Worm (Caenorhabditis elegans) whole organism, young adult: ENCODE results near the gene ZK262.4.
A peak's percentile ranks its signal among the peaks of the same experiment; 100 is the strongest.

ENCODE experiments used
- B0019.2 ChIP-seq: fragments of 200-800 bp; sonication (Bioruptor generic); conservative IDR thresholded peaks from 2 replicates; pipeline ENCODE4 v1.3.6; 2022; ENCODE audit warnings: missing genetic modification reagents, missing genetic modification characterization, missing compliant biosample characterization
- B0336.3 ChIP-seq: fragments of 200-800 bp; sonication (Bioruptor generic); IDR thresholded peaks from 2 replicates; pipeline ENCODE4 v1.3.6; 2022; ENCODE audit warnings: missing genetic modification characterization, missing compliant biosample characterization
- C06A6.2 ChIP-seq: fragments of 200-800 bp; sonication (Bioruptor generic); conservative IDR thresholded peaks from 2 replicates; pipeline ENCODE4 v1.3.6; 2022; ENCODE audit warnings: missing genetic modification characterization, missing compliant biosample characterization
- F23B12.7 ChIP-seq: sonication (generic microtip); optimal IDR thresholded peaks from 2 replicates; lab custom pipeline; 2017; ENCODE audit warnings: missing genetic modification characterization, mild to moderate bottlenecking, missing compliant biosample characterization, antibody characterized with exemption, moderate library complexity; ENCODE audit not compliant: insufficient read depth
- F33H1.4 ChIP-seq: fragments of 200-800 bp; sonication (Bioruptor generic); IDR thresholded peaks from 2 replicates; pipeline ENCODE4 v1.3.6; 2022; ENCODE audit warnings: missing genetic modification reagents, missing genetic modification characterization, missing compliant biosample characterization
- F39B2.1 ChIP-seq: fragments of 200-800 bp; sonication (Bioruptor generic); IDR thresholded peaks from 2 replicates; pipeline ENCODE4 v1.3.6; 2022; ENCODE audit warnings: missing genetic modification reagents, missing genetic modification characterization, missing compliant biosample characterization
- F52B5.7 ChIP-seq: sonication (generic microtip); optimal IDR thresholded peaks from 2 replicates; lab custom pipeline; 2016; ENCODE audit warnings: mild to moderate bottlenecking, missing genetic modification characterization, missing compliant biosample characterization
- F57A8.1 ChIP-seq: fragments of 200-800 bp; sonication (Bioruptor generic); optimal IDR thresholded peaks from 2 replicates; lab custom pipeline; 2018; ENCODE audit warnings: mild to moderate bottlenecking, missing genetic modification characterization, moderate library complexity, missing compliant biosample characterization
- Y56A3A.18 ChIP-seq: fragments of 200-800 bp; sonication (Bioruptor generic); IDR thresholded peaks from 2 replicates; pipeline ENCODE4 v1.3.6; 2022; ENCODE audit warnings: missing genetic modification reagents, missing genetic modification characterization, missing compliant biosample characterization
- Y79H2A.3 ChIP-seq: fragments of 200-800 bp; sonication (Bioruptor generic); conservative IDR thresholded peaks from 2 replicates; pipeline ENCODE4 v1.3.6; 2022; ENCODE audit warnings: missing genetic modification reagents, missing genetic modification characterization, missing compliant biosample characterization
- ama-1 ChIP-seq, 3 experiments: fragments of 150-350 bp in 1 of 3; sonication (generic microtip) in 2 of 3; optimal IDR thresholded peaks; 2 replicates each; lab custom pipeline; 2014 to 2018; ENCODE audit warnings: missing biosample characterization in 2 of 3, missing genetic modification characterization in 2 of 3, missing genetic modification reagents in 2 of 3
- aptf-2 ChIP-seq: fragments of 200-800 bp; sonication (Bioruptor generic); conservative IDR thresholded peaks from 2 replicates; pipeline ENCODE4 v1.3.6; 2022; ENCODE audit warnings: missing genetic modification reagents, missing genetic modification characterization, missing compliant biosample characterization
- attf-3 ChIP-seq: fragments of 200-800 bp; sonication (Bioruptor generic); conservative IDR thresholded peaks from 2 replicates; pipeline ENCODE4 v1.3.6; 2022; ENCODE audit warnings: missing genetic modification reagents, missing genetic modification characterization, missing compliant biosample characterization
- bed-2 ChIP-seq: fragments of 200-800 bp; sonication (Bioruptor generic); IDR thresholded peaks from 2 replicates; pipeline ENCODE4 v1.3.6; 2022; ENCODE audit warnings: missing genetic modification reagents, missing genetic modification characterization, missing compliant biosample characterization
- ccch-3 ChIP-seq: fragments of 200-800 bp; sonication (Bioruptor generic); optimal IDR thresholded peaks from 2 replicates; lab custom pipeline; 2018; ENCODE audit warnings: mild to moderate bottlenecking, missing genetic modification characterization, missing compliant biosample characterization
- ceh-27 ChIP-seq: fragments of 200-800 bp; sonication (Bioruptor generic); optimal IDR thresholded peaks from 2 replicates; lab custom pipeline; 2018; ENCODE audit warnings: mild to moderate bottlenecking, missing genetic modification characterization, moderate library complexity, missing compliant biosample characterization
- egrh-3 ChIP-seq: fragments of 200-800 bp; sonication (Bioruptor generic); IDR thresholded peaks from 2 replicates; pipeline ENCODE4 v1.3.6; 2022; ENCODE audit warnings: missing genetic modification reagents, missing genetic modification characterization, missing compliant biosample characterization
- fkh-3 ChIP-seq: sonication (generic microtip); optimal IDR thresholded peaks from 2 replicates; lab custom pipeline; 2016; ENCODE audit warnings: mild to moderate bottlenecking, missing genetic modification characterization, missing compliant biosample characterization
- hlh-26 ChIP-seq: fragments of 200-800 bp; sonication (Bioruptor generic); conservative IDR thresholded peaks from 2 replicates; pipeline ENCODE4 v1.3.6; 2022; ENCODE audit warnings: missing genetic modification reagents, missing genetic modification characterization, missing compliant biosample characterization
- hsf-1 ChIP-seq: fragments of 200-800 bp; sonication (Bioruptor generic); IDR thresholded peaks from 2 replicates; pipeline ENCODE4 v1.3.6; 2022; ENCODE audit warnings: missing genetic modification reagents, missing genetic modification characterization, missing compliant biosample characterization
- lag-1 ChIP-seq: fragments of 200-800 bp; sonication (Bioruptor generic); IDR thresholded peaks from 2 replicates; pipeline ENCODE4 v1.3.6; 2022; ENCODE audit warnings: missing genetic modification reagents, missing genetic modification characterization, missing compliant biosample characterization
- lin-26 ChIP-seq: fragments of 200-800 bp; sonication (Bioruptor generic); IDR thresholded peaks from 2 replicates; pipeline ENCODE4 v1.3.6; 2022; ENCODE audit warnings: missing genetic modification reagents, missing genetic modification characterization, missing compliant biosample characterization
- lsl-1 ChIP-seq: fragments of 200-800 bp; sonication (Bioruptor generic); optimal IDR thresholded peaks from 2 replicates; lab custom pipeline; 2018; ENCODE audit warnings: mild to moderate bottlenecking, missing genetic modification characterization, moderate library complexity, missing compliant biosample characterization
- madf-10 ChIP-seq: sonication (generic microtip); optimal IDR thresholded peaks from 2 replicates; lab custom pipeline; 2016; ENCODE audit warnings: mild to moderate bottlenecking, missing genetic modification characterization, missing compliant biosample characterization
- madf-3 ChIP-seq: fragments of 200-800 bp; sonication (Bioruptor generic); IDR thresholded peaks from 2 replicates; pipeline ENCODE4 v1.3.6; 2022; ENCODE audit warnings: missing genetic modification reagents, missing genetic modification characterization, missing compliant biosample characterization
- madf-8 ChIP-seq: fragments of 200-800 bp; sonication (Bioruptor generic); conservative IDR thresholded peaks from 2 replicates; pipeline ENCODE4 v1.3.6; 2022; ENCODE audit warnings: missing genetic modification reagents, missing genetic modification characterization, missing compliant biosample characterization
- mcd-1 ChIP-seq: fragments of 200-800 bp; sonication (Bioruptor generic); IDR thresholded peaks from 2 replicates; pipeline ENCODE4 v1.3.6; 2022; ENCODE audit warnings: missing genetic modification reagents, missing genetic modification characterization, missing compliant biosample characterization
- mxl-1 ChIP-seq: sonication (generic microtip); optimal IDR thresholded peaks from 2 replicates; lab custom pipeline; 2016; ENCODE audit warnings: missing genetic modification characterization, missing compliant biosample characterization
- nfyb-1 ChIP-seq: fragments of 200-800 bp; sonication (Bioruptor generic); IDR thresholded peaks from 2 replicates; pipeline ENCODE4 v1.3.6; 2022; ENCODE audit warnings: missing genetic modification reagents, missing genetic modification characterization, missing compliant biosample characterization
- nhr-90 ChIP-seq: sonication (generic microtip); optimal IDR thresholded peaks from 2 replicates; lab custom pipeline; 2016; ENCODE audit warnings: missing genotype, mild to moderate bottlenecking, missing genetic modification characterization, missing compliant biosample characterization
- pha-4 ChIP-seq: fragments of 150-350 bp; sonication (generic microtip); optimal IDR thresholded peaks from 2 replicates; lab custom pipeline; 2014; ENCODE audit warnings: missing biosample characterization, missing genetic modification reagents, missing genetic modification characterization
- snpc-1.1 ChIP-seq: sonication (generic microtip); optimal IDR thresholded peaks from 2 replicates; lab custom pipeline; 2017; ENCODE audit warnings: missing genetic modification characterization, mild to moderate bottlenecking, missing compliant biosample characterization, antibody characterized with exemption, moderate library complexity, missing genotype, missing genetic modification reagents; ENCODE audit not compliant: insufficient read depth
- snpc-1.3 ChIP-seq: sonication (generic microtip); optimal IDR thresholded peaks from 2 replicates; lab custom pipeline; 2017; ENCODE audit warnings: missing genetic modification characterization, mild to moderate bottlenecking, missing compliant biosample characterization, antibody characterized with exemption, moderate library complexity, missing genotype, missing genetic modification reagents; ENCODE audit not compliant: insufficient read depth
- snpc-3.4 ChIP-seq: sonication (generic microtip); optimal IDR thresholded peaks from 2 replicates; lab custom pipeline; 2017; ENCODE audit warnings: missing genetic modification characterization, mild to moderate bottlenecking, missing compliant biosample characterization, antibody characterized with exemption, moderate library complexity, missing genotype, missing genetic modification reagents
- somi-1 ChIP-seq: fragments of 200-800 bp; sonication (Bioruptor generic); optimal IDR thresholded peaks from 2 replicates; lab custom pipeline; 2018; ENCODE audit warnings: mild to moderate bottlenecking, missing genetic modification characterization, missing compliant biosample characterization
- unc-130 ChIP-seq: sonication (generic microtip); optimal IDR thresholded peaks from 2 replicates; lab custom pipeline; 2016; ENCODE audit warnings: missing genetic modification reagents, missing genetic modification characterization, missing compliant biosample characterization
- zfh-2 ChIP-seq: fragments of 200-800 bp; sonication (Bioruptor generic); conservative IDR thresholded peaks from 2 replicates; pipeline ENCODE4 v1.3.6; 2022; ENCODE audit warnings: missing genetic modification reagents, missing genetic modification characterization, missing compliant biosample characterization
- ztf-22 ChIP-seq: fragments of 200-800 bp; sonication (Bioruptor generic); optimal IDR thresholded peaks from 2 replicates; lab custom pipeline; 2018; ENCODE audit warnings: mild to moderate bottlenecking, missing genetic modification characterization, moderate library complexity, missing compliant biosample characterization
- ztf-3 ChIP-seq: fragments of 200-800 bp; sonication (Bioruptor generic); optimal IDR thresholded peaks from 2 replicates; lab custom pipeline; 2018; ENCODE audit warnings: mild to moderate bottlenecking, missing genetic modification characterization, missing compliant biosample characterization

Gene ZK262.4

DNA sequence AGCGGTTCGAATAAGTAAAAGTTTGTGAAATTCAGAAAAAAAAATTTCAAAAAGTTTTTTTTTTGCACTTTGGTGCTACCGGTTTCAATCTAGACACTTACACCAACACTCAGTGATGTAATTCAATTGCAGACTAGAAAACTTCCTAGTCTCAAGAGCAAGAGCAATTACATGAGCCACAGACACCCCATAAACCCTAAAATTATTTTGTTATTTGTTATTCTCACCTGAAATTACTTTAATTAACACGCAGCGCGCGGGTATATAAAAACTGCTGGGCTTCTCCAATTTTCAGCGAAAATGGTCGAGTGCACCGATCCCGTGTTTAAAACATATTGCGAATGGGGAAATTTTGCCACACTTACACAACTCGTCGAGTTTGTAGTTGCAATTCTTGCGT lies 1.9 kb upstream of the ZK262.4 start, which contains the start of gene srw-83:
TSS of gene srw-83 (plus strand) at position 301 of the 400 bp plus-strand sequence.
- no peak for TF ChIP-seq B0336.3 (GFP tag; lab: Robert Waterston, UW)
- no peak for TF ChIP-seq Y56A3A.18 (GFP tag; lab: Robert Waterston, UW)
- no peak for TF ChIP-seq unc-130 (GFP tag; lab: Kevin White, UChicago)
- TF ChIP-seq, all 124 proteins: peak for 0

DNA sequence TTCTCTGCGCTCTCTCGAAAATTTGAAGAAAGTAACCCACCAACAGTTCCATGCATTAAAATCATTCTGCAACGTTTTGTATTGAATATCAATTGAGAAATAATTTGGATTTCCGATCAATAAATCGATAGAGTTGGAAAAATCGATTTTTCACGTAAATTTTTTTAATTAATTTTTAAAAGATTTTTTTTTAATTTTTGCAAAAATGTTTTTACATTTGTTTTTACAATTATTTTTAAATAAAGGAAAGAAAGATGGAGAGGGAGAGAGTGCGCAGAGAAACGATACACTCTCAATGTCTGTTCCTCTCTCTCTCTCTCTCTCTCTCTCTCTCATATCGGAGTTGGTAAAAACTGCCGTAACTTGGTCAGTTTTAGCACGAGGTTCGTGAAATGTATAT lies 1.2 kb upstream of the ZK262.4 start, which contains the start of gene ZK262.19:
TSS of gene ZK262.19 (minus strand) at position 101 of the 400 bp plus-strand sequence.
- no peak for TF ChIP-seq ceh-27 (GFP tag; lab: Kevin White, UChicago)
- no peak for TF ChIP-seq mxl-1 (tag; lab: Kevin White, UChicago)
- TF ChIP-seq mcd-1 (GFP tag; lab: Robert Waterston, UW), result no peak
- TF ChIP-seq hsf-1 (GFP tag; lab: Robert Waterston, UW), result no peak
- no peak for TF ChIP-seq B0019.2 (GFP tag; lab: Robert Waterston, UW)
- no peak for TF ChIP-seq Y79H2A.3 (GFP tag; lab: Robert Waterston, UW)
- TF ChIP-seq hlh-26, result no peak
- no peak for TF ChIP-seq attf-3 (GFP tag; lab: Robert Waterston, UW)
- no peak for TF ChIP-seq fkh-3 (tag; lab: Kevin White, UChicago)
- no peak for TF ChIP-seq lsl-1 (GFP tag; lab: Kevin White, UChicago)

DNA sequence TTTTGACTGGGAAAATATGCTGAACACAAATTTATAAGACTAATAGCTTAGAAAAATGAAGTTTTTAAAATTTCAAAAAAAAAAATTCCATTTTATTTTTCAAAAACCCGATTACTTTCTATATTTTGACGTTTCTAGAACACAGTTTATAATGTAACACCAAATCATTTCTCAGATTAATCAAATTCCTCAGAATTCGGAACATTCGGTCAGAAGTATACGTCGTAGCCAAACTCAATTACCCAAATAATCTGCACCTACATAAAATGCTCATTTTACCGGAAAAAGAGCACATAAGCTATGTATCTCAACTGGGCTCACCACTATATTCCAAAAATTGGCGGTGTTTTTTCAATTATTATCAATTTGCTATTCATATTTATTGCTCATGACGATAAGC lies 3.6 kb downstream of the ZK262.4 start, which contains the start of gene srj-26:
TSS of gene srj-26 (plus strand) at position 301 of the 400 bp plus-strand sequence.
- TF ChIP-seq F39B2.1 (GFP tag; lab: Robert Waterston, UW) (no peak), lag-1 (GFP tag; lab: Robert Waterston, UW) (no peak), snpc-1.1 (tag; lab: Kevin White, UChicago) (no peak), snpc-1.3 (tag; lab: Kevin White, UChicago) (no peak), Y79H2A.3 (GFP tag; lab: Robert Waterston, UW) (no peak), F52B5.7 (tag; lab: Kevin White, UChicago) (no peak), attf-3 (GFP tag; lab: Robert Waterston, UW) (no peak), pha-4 (tag; lab: Kevin White, UChicago) (no peak), F23B12.7 (tag; lab: Kevin White, UChicago) (no peak), bed-2 (GFP tag; lab: Robert Waterston, UW) (no peak), F33H1.4 (GFP tag; lab: Robert Waterston, UW) (no peak), ccch-3 (GFP tag; lab: Kevin White, UChicago) (no peak), ztf-3 (GFP tag; lab: Kevin White, UChicago) (no peak), aptf-2 (GFP tag; lab: Robert Waterston, UW) (no peak), lin-26 (GFP tag; lab: Robert Waterston, UW) (no peak)

DNA sequence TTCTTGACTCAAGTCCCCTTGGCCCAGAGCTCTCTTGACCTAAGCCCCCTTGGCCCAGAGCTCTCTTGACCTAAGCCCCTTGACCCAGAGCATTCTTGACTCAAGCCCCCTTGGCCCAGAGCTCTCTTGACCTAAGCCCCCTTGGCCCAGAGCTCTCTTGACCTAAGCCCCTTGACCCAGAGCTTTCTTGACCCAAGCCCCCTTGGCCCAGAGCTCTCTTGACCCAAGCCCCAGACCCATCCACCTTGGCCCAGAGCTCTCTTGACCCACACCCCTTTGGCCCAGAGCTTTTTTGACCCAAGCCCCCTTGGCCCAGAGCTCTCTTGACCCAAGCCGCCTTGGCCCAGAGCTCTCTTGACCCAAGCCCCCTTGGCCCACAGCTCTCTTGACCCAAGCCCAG lies 8.5 kb downstream of the ZK262.4 start:
- 0 out of 2 replicates have a peak, but pooled peaks have one; percentile 7 for TF ChIP-seq hsf-1 (GFP tag; lab: Robert Waterston, UW)
- peak; percentile 76; the same call in 1 of the 2 replicates for TF ChIP-seq egrh-3 (GFP tag; lab: Robert Waterston, UW)
- peak; percentile 47; the same call in 1 of the 2 replicates for TF ChIP-seq zfh-2 (GFP tag; lab: Robert Waterston, UW)

DNA sequence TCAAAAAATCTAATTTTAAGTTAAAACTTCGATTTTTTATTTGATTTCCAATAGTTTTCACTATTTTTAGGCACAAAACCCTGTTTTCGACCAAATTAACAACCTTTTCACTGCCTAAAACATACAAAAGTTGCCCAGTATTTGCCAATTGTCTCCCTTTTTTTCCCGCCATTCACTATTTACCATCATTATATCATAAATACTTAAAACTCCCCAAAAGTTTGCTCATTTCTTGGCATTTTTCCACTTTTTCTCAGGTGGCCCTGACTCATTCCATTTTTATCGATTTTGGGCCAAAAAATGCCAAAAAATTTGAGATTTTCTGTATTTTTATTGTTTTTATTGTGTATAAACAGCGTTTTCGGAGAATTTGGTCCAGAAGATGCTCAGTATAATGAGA lies 10.3 kb downstream of the ZK262.4 start, which contains the start of gene txt-8:
TSS of gene txt-8 (plus strand) at position 301 of the 400 bp plus-strand sequence.
- TF ChIP-seq somi-1 (GFP tag; lab: Kevin White, UChicago) (no peak), madf-3 (GFP tag; lab: Robert Waterston, UW) (no peak), ztf-22 (GFP tag; lab: Kevin White, UChicago) (no peak), ceh-27 (GFP tag; lab: Kevin White, UChicago) (no peak), C06A6.2 (no peak), madf-8 (GFP tag; lab: Robert Waterston, UW) (no peak), ama-1 (optimal IDR thresholded peaks at IDR 0.05; lab: Kevin White, UChicago) (no peak), ama-1 (GFP tag; optimal IDR thresholded peaks at IDR 0.05; lab: Kevin White, UChicago) (no peak), snpc-3.4 (tag; lab: Kevin White, UChicago) (no peak), snpc-1.1 (tag; lab: Kevin White, UChicago) (no peak), F57A8.1 (GFP tag; lab: Kevin White, UChicago) (no peak), madf-10 (tag; lab: Kevin White, UChicago) (no peak), F23B12.7 (tag; lab: Kevin White, UChicago) (no peak), nhr-90 (no peak), nfyb-1 (GFP tag; lab: Robert Waterston, UW) (no peak)
- TF ChIP-seq, all 124 proteins: peak for 0
